Worm (Caenorhabditis elegans) whole organism, L2 larva: Measurements from ENCODE around the gene Y82E9BL.1.
A peak's percentile ranks its signal among the peaks of the same experiment; 100 is the strongest.

Source experiments
- C34F6.9 ChIP-seq: fragments of 150-350 bp; optimal IDR thresholded peaks from 2 replicates; lab custom pipeline; 2014; ENCODE audit warnings: missing biosample characterization, missing genetic modification characterization
- R02D3.7 ChIP-seq: fragments of 150-350 bp; optimal IDR thresholded peaks from 2 replicates; lab custom pipeline; 2014; ENCODE audit warnings: missing biosample characterization, missing genetic modification characterization
- Y55F3AM.14 ChIP-seq: fragments of 200-800 bp; sonication (Bioruptor generic); optimal IDR thresholded peaks from 2 replicates; lab custom pipeline; 2018; ENCODE audit warnings: mild to moderate bottlenecking, missing genetic modification characterization, missing compliant biosample characterization
- alr-1 ChIP-seq: fragments of 150-350 bp; optimal IDR thresholded peaks from 2 replicates; lab custom pipeline; 2014; ENCODE audit warnings: missing biosample characterization, missing genetic modification characterization
- ama-1 ChIP-seq: fragments of 150-350 bp; optimal IDR thresholded peaks from 2 replicates; lab custom pipeline; 2018; ENCODE audit warnings: inconsistent platforms
- ceh-82 ChIP-seq: fragments of 150-350 bp; optimal IDR thresholded peaks from 2 replicates; lab custom pipeline; 2014; ENCODE audit warnings: missing biosample characterization, missing genetic modification characterization
- crh-2 ChIP-seq: sonication (generic microtip); optimal IDR thresholded peaks from 2 replicates; lab custom pipeline; 2017; ENCODE audit warnings: missing biosample characterization, missing genetic modification characterization
- dmd-4 ChIP-seq: sonication (generic microtip); optimal IDR thresholded peaks from 2 replicates; lab custom pipeline; 2017; ENCODE audit warnings: missing biosample characterization, missing genetic modification characterization
- elt-1 ChIP-seq: fragments of 150-350 bp; optimal IDR thresholded peaks from 2 replicates; lab custom pipeline; 2014; ENCODE audit warnings: missing biosample characterization, missing genetic modification characterization
- elt-3 ChIP-seq: sonication (generic microtip); optimal IDR thresholded peaks from 2 replicates; lab custom pipeline; 2017; ENCODE audit warnings: missing biosample characterization, missing genetic modification characterization
- fos-1 ChIP-seq: fragments of 150-350 bp; optimal IDR thresholded peaks from 2 replicates; lab custom pipeline; 2014; ENCODE audit warnings: missing biosample characterization, missing genetic modification characterization
- gmeb-1 ChIP-seq: fragments of 150-350 bp; optimal IDR thresholded peaks from 2 replicates; lab custom pipeline; 2014; ENCODE audit warnings: missing biosample characterization, missing genetic modification characterization
- lin-39 ChIP-seq: fragments of 150-350 bp; optimal IDR thresholded peaks from 2 replicates; lab custom pipeline; 2014; ENCODE audit warnings: missing biosample characterization, missing genetic modification reagents, missing genetic modification characterization
- lsy-2 ChIP-seq, 2 experiments: fragments of 150-350 bp in 1 of 2; sonication (generic microtip) in 1 of 2; optimal IDR thresholded peaks; 2 replicates each; lab custom pipeline; 2014 to 2017; ENCODE audit warnings: missing biosample characterization in 2 of 2, missing genetic modification characterization in 2 of 2
- mab-5 ChIP-seq: fragments of 150-350 bp; optimal IDR thresholded peaks from 2 replicates; lab custom pipeline; 2014; ENCODE audit warnings: missing biosample characterization, missing genetic modification characterization
- nhr-10 ChIP-seq: sonication (generic microtip); optimal IDR thresholded peaks from 2 replicates; lab custom pipeline; 2017; ENCODE audit warnings: missing biosample characterization, missing genetic modification characterization
- nhr-11 ChIP-seq: fragments of 150-350 bp; optimal IDR thresholded peaks from 2 replicates; lab custom pipeline; 2014; ENCODE audit warnings: missing biosample characterization, missing genetic modification characterization
- nhr-12 ChIP-seq: fragments of 150-350 bp; optimal IDR thresholded peaks from 2 replicates; lab custom pipeline; 2014; ENCODE audit warnings: missing biosample characterization, missing genetic modification characterization
- nhr-129 ChIP-seq: fragments of 150-350 bp; optimal IDR thresholded peaks from 2 replicates; lab custom pipeline; 2014; ENCODE audit warnings: missing biosample characterization, missing genetic modification characterization
- nhr-237 ChIP-seq: fragments of 150-350 bp; optimal IDR thresholded peaks from 2 replicates; lab custom pipeline; 2014; ENCODE audit warnings: missing biosample characterization, missing genetic modification characterization
- nhr-25 ChIP-seq: fragments of 150-350 bp; sonication (generic microtip); optimal IDR thresholded peaks from 3 replicates; lab custom pipeline; 2014; ENCODE audit warnings: missing biosample characterization, missing genetic modification characterization
- peb-1 ChIP-seq: fragments of 150-350 bp; optimal IDR thresholded peaks from 2 replicates; lab custom pipeline; 2014; ENCODE audit warnings: missing biosample characterization, missing genetic modification characterization
- skn-1 ChIP-seq: sonication (generic microtip); optimal IDR thresholded peaks from 2 replicates; lab custom pipeline; 2017; ENCODE audit warnings: missing biosample characterization, missing genetic modification characterization
- sma-3 ChIP-seq: sonication (generic microtip); optimal IDR thresholded peaks from 2 replicates; lab custom pipeline; 2016; ENCODE audit warnings: missing genetic modification reagents, missing genetic modification characterization, missing compliant biosample characterization
- sma-9 ChIP-seq, 2 experiments: fragments of 150-350 bp in 1 of 2; sonication (generic microtip) in 1 of 2; optimal IDR thresholded peaks; 2 replicates each; lab custom pipeline; 2014 to 2016; ENCODE audit warnings: missing genetic modification characterization in 2 of 2, mild to moderate bottlenecking in 1 of 2, missing biosample characterization in 1 of 2, missing compliant biosample characterization in 1 of 2, missing genetic modification reagents in 1 of 2, moderate library complexity in 1 of 2
- snpc-4 ChIP-seq: fragments of 150-350 bp; optimal IDR thresholded peaks from 2 replicates; lab custom pipeline; 2014; ENCODE audit warnings: missing biosample characterization, missing genetic modification characterization
- unc-55 ChIP-seq: fragments of 150-350 bp; sonication (generic microtip); optimal IDR thresholded peaks from 3 replicates; lab custom pipeline; 2014; ENCODE audit warnings: missing biosample characterization, missing genetic modification reagents, missing genetic modification characterization
- unc-62 ChIP-seq: fragments of 150-350 bp; optimal IDR thresholded peaks from 2 replicates; lab custom pipeline; 2014; ENCODE audit warnings: missing biosample characterization, missing genetic modification reagents, missing genetic modification characterization
- ztf-11 ChIP-seq: sonication (generic microtip); optimal IDR thresholded peaks from 2 replicates; lab custom pipeline; 2017; ENCODE audit warnings: missing biosample characterization, missing genetic modification characterization

Gene Y82E9BL.1

DNA sequence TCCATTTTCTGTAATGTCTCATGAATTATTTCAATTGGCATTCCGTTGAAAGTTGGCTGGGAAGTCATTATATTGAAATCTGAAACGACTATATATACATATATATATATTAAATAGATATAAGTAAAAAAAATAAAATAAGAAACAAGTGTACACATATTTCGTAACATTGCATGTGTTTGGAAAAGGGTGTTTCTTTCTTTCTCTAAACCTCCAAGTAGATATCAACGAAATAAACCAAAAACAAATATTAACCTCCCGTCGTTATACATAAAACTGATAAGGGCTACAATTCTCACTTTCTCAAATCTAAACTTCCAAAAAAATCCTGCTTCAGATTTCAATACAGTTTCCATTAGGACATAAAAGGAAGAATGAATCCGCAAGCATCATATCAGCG, 47.0 kb downstream of the Y82E9BL.1 start, which contains the start of gene fbxa-79:
fbxa-79 (minus strand) TSS at position 86 of the 400 bp plus-strand sequence.
- TF ChIP-seq crh-2 (tag; lab: Kevin White, UChicago) (no peak), sma-9 (GFP tag; optimal IDR thresholded peaks at IDR 0.05; lab: Kevin White, UChicago) (peak; percentile 13), sma-9 (tag; optimal IDR thresholded peaks at IDR 0.05; lab: Kevin White, UChicago) (no peak), elt-3 (tag; lab: Kevin White, UChicago) (no peak), mab-5 (tag; lab: Kevin White, UChicago) (no peak), gmeb-1 (no peak), nhr-12 (tag; lab: Kevin White, UChicago) (no peak), lin-39 (tag; lab: Kevin White, UChicago) (no peak), ztf-11 (no peak), ama-1 (lab: Kevin White, UChicago) (no peak), alr-1 (tag; lab: Kevin White, UChicago) (no peak), Y55F3AM.14 (GFP tag; lab: Kevin White, UChicago) (no peak), R02D3.7 (tag; lab: Kevin White, UChicago) (no peak), unc-62 (GFP tag; lab: Kevin White, UChicago) (no peak), nhr-129 (tag; lab: Kevin White, UChicago) (peak; percentile 80), nhr-25 (tag; lab: Kevin White, UChicago) (no peak), snpc-4 (no peak), lsy-2 (tag; optimal IDR thresholded peaks at IDR 0.05; lab: Kevin White, UChicago) (no peak), ceh-82 (tag; lab: Kevin White, UChicago) (no peak), nhr-237 (tag; lab: Kevin White, UChicago) (no peak), unc-55 (GFP tag; lab: Kevin White, UChicago) (peak; percentile 13), C34F6.9 (tag; lab: Kevin White, UChicago) (no peak), fos-1 (tag; lab: Kevin White, UChicago) (peak; percentile 66), dmd-4 (no peak)

ce11 chrIII:1307333-1307732, 47.9 kb downstream of the Y82E9BL.1 start:
- TF ChIP-seq R02D3.7 (tag; lab: Kevin White, UChicago) (no peak), snpc-4 (no peak), elt-1 (tag; lab: Kevin White, UChicago) (no peak), lsy-2 (tag; optimal IDR thresholded peaks at IDR 0.05; lab: Kevin White, UChicago) (no peak), nhr-12 (tag; lab: Kevin White, UChicago) (no peak), nhr-10 (tag; lab: Kevin White, UChicago) (no peak), fos-1 (tag; lab: Kevin White, UChicago) (no peak), skn-1 (tag; lab: Kevin White, UChicago) (no peak), peb-1 (tag; lab: Kevin White, UChicago) (no peak), nhr-25 (tag; lab: Kevin White, UChicago) (no peak), nhr-237 (tag; lab: Kevin White, UChicago) (no peak), sma-3 (no peak), ceh-82 (tag; lab: Kevin White, UChicago) (no peak), nhr-11 (tag; lab: Kevin White, UChicago) (no peak)
- TF ChIP-seq, all 48 proteins: peak for 0
